Worm (Caenorhabditis elegans): ENCODE measurements around the gene F26D11.2.

F26D11.2 gene

DNA sequence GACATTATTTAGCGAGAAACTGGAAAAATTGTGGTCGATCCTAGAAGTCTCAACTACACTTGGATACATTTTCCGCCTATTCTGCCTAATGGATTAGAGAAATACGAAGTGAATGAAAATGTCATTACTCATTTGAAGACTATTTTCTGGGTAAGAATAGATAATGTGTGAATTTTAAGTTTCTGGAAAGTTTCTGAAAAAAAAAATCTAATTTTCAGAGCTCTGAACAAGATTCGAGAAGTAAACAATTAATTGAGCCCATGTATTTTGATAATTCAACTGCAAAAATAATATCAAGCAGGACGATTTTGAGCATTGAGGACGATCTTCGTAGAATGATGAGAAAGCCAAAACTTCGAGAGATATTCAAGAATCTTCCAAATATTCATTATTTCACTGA lies 12.8 kb upstream of the F26D11.2 start:
- TF ChIP-seq madf-10 (tag; optimal IDR thresholded peaks at IDR 0.05): no peak
- TF ChIP-seq rec-8 (tag; optimal IDR thresholded peaks at IDR 0.05): no peak
- no peak for TF ChIP-seq pha-4 (tag; optimal IDR thresholded peaks at IDR 0.05)

DNA sequence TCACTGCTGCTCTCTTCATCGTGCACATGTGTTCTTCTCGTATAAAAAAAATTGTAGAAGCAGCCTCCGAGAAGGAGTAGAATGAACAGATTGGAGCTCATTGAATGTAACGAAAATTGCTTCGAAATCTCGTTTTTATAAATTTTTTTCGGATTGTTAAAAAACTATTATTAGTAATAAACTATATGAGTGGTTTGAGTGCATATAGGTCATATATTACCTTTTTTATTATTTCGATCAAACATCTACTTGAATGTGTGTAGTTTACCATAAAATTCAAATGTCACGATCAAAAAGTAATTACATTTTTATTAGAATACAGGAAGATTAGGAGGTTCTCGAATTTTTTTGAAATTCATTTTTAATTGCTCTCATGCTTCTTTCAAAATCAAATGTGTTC lies 6.2 kb upstream of the F26D11.2 start, which contains the start of gene clec-216:
clec-216 (minus strand) TSS at position 101 of the 400 bp plus-strand sequence.
- TF ChIP-seq snpc-4 (GFP tag; optimal IDR thresholded peaks at IDR 0.05) (no peak), snpc-4 (tag; optimal IDR thresholded peaks at IDR 0.05) (no peak), F33H1.4 (GFP tag; IDR thresholded peaks at IDR 0.05) (no peak), ztf-3 (GFP tag; optimal IDR thresholded peaks at IDR 0.05) (no peak), rec-8 (tag; optimal IDR thresholded peaks at IDR 0.05) (no peak), tbp1 (GFP tag; optimal IDR thresholded peaks at IDR 0.05) (no peak), chd-7 (tag; optimal IDR thresholded peaks at IDR 0.05) (no peak), ceh-40 (GFP tag; IDR thresholded peaks at IDR 0.05) (no peak), hlh-12 (tag; optimal IDR thresholded peaks at IDR 0.05) (no peak), nhr-90 (tag; optimal IDR thresholded peaks at IDR 0.05) (no peak)

DNA sequence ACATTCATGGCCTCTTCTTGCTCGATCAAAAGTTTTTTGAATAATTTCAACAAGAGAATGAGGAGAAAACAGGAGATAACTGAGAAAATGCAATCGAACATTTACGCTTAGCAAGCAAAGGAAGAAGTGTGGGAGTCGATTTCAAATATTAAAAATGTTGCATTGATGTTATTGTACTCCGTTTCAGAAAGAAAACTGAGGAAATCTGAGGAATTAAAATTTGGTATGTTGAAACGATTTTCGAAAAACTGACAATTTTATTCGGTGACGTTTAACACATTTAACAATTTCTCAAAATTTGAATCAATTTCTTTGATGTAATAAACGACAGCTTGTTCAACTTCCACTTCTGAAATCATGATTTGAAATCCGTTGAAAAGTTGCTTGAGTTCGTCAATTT lies 4.5 kb upstream of the F26D11.2 start, which contains the start of gene F26D11.13:
F26D11.13 (minus strand) TSS at position 101 of the 400 bp plus-strand sequence.
- TF ChIP-seq sea-2 (GFP tag; IDR thresholded peaks at IDR 0.05) (no peak), sptf-2 (GFP tag; optimal IDR thresholded peaks at IDR 0.05) (no peak), nfyb-1 (GFP tag; IDR thresholded peaks at IDR 0.05) (no peak), Y56A3A.18 (GFP tag; IDR thresholded peaks at IDR 0.05) (no peak), ztf-25 (GFP tag; IDR thresholded peaks at IDR 0.05) (no peak), nhr-80 (tag; optimal IDR thresholded peaks at IDR 0.05) (no peak), rpc-1 (optimal IDR thresholded peaks at IDR 0.05) (no peak), rpc-1 (tag; optimal IDR thresholded peaks at IDR 0.05) (no peak), hlh-26 (GFP tag; conservative IDR thresholded peaks at IDR 0.05) (no peak), let-607 (tag; optimal IDR thresholded peaks at IDR 0.05) (no peak), aptf-2 (GFP tag; conservative IDR thresholded peaks at IDR 0.05) (no peak), let-526 (GFP tag; IDR thresholded peaks at IDR 0.05) (no peak), Y67H2A.10 (GFP tag; conservative IDR thresholded peaks at IDR 0.05) (no peak), lir-1 (GFP tag; conservative IDR thresholded peaks at IDR 0.05) (no peak), him-1 (tag; optimal IDR thresholded peaks at IDR 0.05) (no peak), snpc-3.4 (tag; optimal IDR thresholded peaks at IDR 0.05) (no peak), F22D6.2 (tag; optimal IDR thresholded peaks at IDR 0.05) (no peak), fkh-3 (tag; optimal IDR thresholded peaks at IDR 0.05) (no peak)

ce11 chrV:7955168-7955567 lies 3.9 kb upstream of the F26D11.2 start, which contains the start of gene F26D11.12:
Gene F26D11.12, minus strand, starts transcription at chrV:7955312.
- TF ChIP-seq nhr-80 (tag; optimal IDR thresholded peaks at IDR 0.05): peak; percentile 43
- TF ChIP-seq hlh-26 (GFP tag; conservative IDR thresholded peaks at IDR 0.05): no peak
- TF ChIP-seq cebp-1 (GFP tag; IDR thresholded peaks at IDR 0.05): peak; percentile 94
- peak; percentile 98 for TF ChIP-seq cebp-1 (tag; optimal IDR thresholded peaks at IDR 0.05)
- TF ChIP-seq B0261.1 (tag; optimal IDR thresholded peaks at IDR 0.05): no peak
- no peak for TF ChIP-seq F37B4.10 (GFP tag; IDR thresholded peaks at IDR 0.05)
- TF ChIP-seq sea-2 (GFP tag; IDR thresholded peaks at IDR 0.05): no peak
- TF ChIP-seq akir-1 (GFP tag; optimal IDR thresholded peaks at IDR 0.05): no peak

Measured in whole organism, young adult.